Worm (Caenorhabditis elegans) whole organism, L3 larva: ENCODE data around the gene zipt-3.

ENCODE experiments used
- aly-2 ChIP-seq: fragments of 150-350 bp; optimal IDR thresholded peaks from 2 replicates; lab custom pipeline; 2014; ENCODE audit warnings: missing biosample characterization, missing genetic modification characterization
- ama-1 ChIP-seq: fragments of 150-350 bp; optimal IDR thresholded peaks from 2 replicates; lab custom pipeline; 2018
- ceh-16 ChIP-seq: sonication (generic microtip); optimal IDR thresholded peaks from 2 replicates; lab custom pipeline; 2017; ENCODE audit warnings: missing biosample characterization, missing genetic modification characterization
- ceh-28 ChIP-seq: fragments of 150-350 bp; optimal IDR thresholded peaks from 2 replicates; lab custom pipeline; 2014; ENCODE audit warnings: missing biosample characterization, missing genetic modification reagents, missing genetic modification characterization
- ceh-82 ChIP-seq: fragments of 150-350 bp; optimal IDR thresholded peaks from 2 replicates; lab custom pipeline; 2014; ENCODE audit warnings: missing biosample characterization, missing genetic modification characterization
- daf-12 ChIP-seq: fragments of 150-350 bp; optimal IDR thresholded peaks from 2 replicates; lab custom pipeline; 2014; ENCODE audit warnings: missing biosample characterization, missing genetic modification reagents, missing genetic modification characterization
- egl-27 ChIP-seq: sonication (generic microtip); optimal IDR thresholded peaks from 4 replicates; lab custom pipeline; 2017; ENCODE audit warnings: missing biosample characterization, missing genetic modification reagents, missing genetic modification characterization
- egl-5 ChIP-seq: fragments of 150-350 bp; optimal IDR thresholded peaks from 2 replicates; lab custom pipeline; 2017; ENCODE audit warnings: missing biosample characterization, missing genetic modification reagents, missing genetic modification characterization, inconsistent platforms
- elt-1 ChIP-seq: fragments of 150-350 bp; optimal IDR thresholded peaks from 2 replicates; lab custom pipeline; 2014; ENCODE audit warnings: missing biosample characterization, missing genetic modification characterization
- elt-2 ChIP-seq: sonication (generic microtip); optimal IDR thresholded peaks from 2 replicates; lab custom pipeline; 2016; ENCODE audit warnings: missing genetic modification reagents, mild to moderate bottlenecking, missing genetic modification characterization, missing compliant biosample characterization
- fkh-10 ChIP-seq: sonication (generic microtip); optimal IDR thresholded peaks from 2 replicates; lab custom pipeline; 2017; ENCODE audit warnings: missing biosample characterization, missing genetic modification reagents, missing genetic modification characterization
- fkh-2 ChIP-seq: fragments of 150-350 bp; optimal IDR thresholded peaks from 2 replicates; lab custom pipeline; 2014; ENCODE audit warnings: missing biosample characterization, missing genetic modification reagents, missing genetic modification characterization
- hmg-11 ChIP-seq: sonication (generic microtip); optimal IDR thresholded peaks from 2 replicates; lab custom pipeline; 2016; ENCODE audit warnings: missing genetic modification characterization, missing compliant biosample characterization
- jun-1 ChIP-seq: fragments of 150-350 bp; optimal IDR thresholded peaks from 2 replicates; lab custom pipeline; 2014; ENCODE audit warnings: missing biosample characterization, missing genetic modification reagents, missing genetic modification characterization
- lin-39 ChIP-seq: fragments of 150-350 bp; optimal IDR thresholded peaks from 2 replicates; lab custom pipeline; 2018; ENCODE audit warnings: missing biosample characterization, missing genetic modification reagents, missing genetic modification characterization
- lsy-12 ChIP-seq: sonication (generic microtip); optimal IDR thresholded peaks from 2 replicates; lab custom pipeline; 2016; ENCODE audit warnings: mild to moderate bottlenecking, missing genetic modification characterization, missing compliant biosample characterization
- mdl-1 ChIP-seq: fragments of 150-350 bp; optimal IDR thresholded peaks from 2 replicates; lab custom pipeline; 2014; ENCODE audit warnings: missing biosample characterization, missing genetic modification characterization
- mml-1 ChIP-seq: fragments of 150-350 bp; sonication (generic microtip); optimal IDR thresholded peaks from 3 replicates; lab custom pipeline; 2014; ENCODE audit warnings: missing biosample characterization, missing genetic modification characterization
- nhr-11 ChIP-seq: fragments of 150-350 bp; optimal IDR thresholded peaks from 2 replicates; lab custom pipeline; 2014; ENCODE audit warnings: missing biosample characterization, missing genetic modification characterization
- nhr-237 ChIP-seq: fragments of 150-350 bp; optimal IDR thresholded peaks from 2 replicates; lab custom pipeline; 2014; ENCODE audit warnings: missing biosample characterization, missing genetic modification characterization
- nhr-43 ChIP-seq: sonication (generic microtip); optimal IDR thresholded peaks from 2 replicates; lab custom pipeline; 2016; ENCODE audit warnings: mild to moderate bottlenecking, missing genetic modification characterization, missing compliant biosample characterization; ENCODE audit not compliant: poor library complexity, severe bottlenecking
- nhr-76 ChIP-seq: fragments of 150-350 bp; sonication (generic microtip); optimal IDR thresholded peaks from 5 replicates; lab custom pipeline; 2014; ENCODE audit warnings: missing biosample characterization, missing genetic modification characterization
- nhr-77 ChIP-seq: fragments of 150-350 bp; optimal IDR thresholded peaks from 2 replicates; lab custom pipeline; 2014; ENCODE audit warnings: missing biosample characterization, missing genetic modification characterization
- pqm-1 ChIP-seq: fragments of 150-350 bp; optimal IDR thresholded peaks from 2 replicates; lab custom pipeline; 2017; ENCODE audit warnings: missing biosample characterization, missing genetic modification characterization, inconsistent platforms
- skn-1 ChIP-seq: fragments of 150-350 bp; optimal IDR thresholded peaks from 2 replicates; lab custom pipeline; 2014; ENCODE audit warnings: missing biosample characterization, missing genetic modification characterization
- unc-39 ChIP-seq: sonication (generic microtip); optimal IDR thresholded peaks from 4 replicates; lab custom pipeline; 2017; ENCODE audit warnings: missing biosample characterization, missing genetic modification characterization
- unc-62 ChIP-seq: fragments of 150-350 bp; sonication (generic microtip); optimal IDR thresholded peaks from 4 replicates; lab custom pipeline; 2014; ENCODE audit warnings: missing biosample characterization, missing genetic modification reagents, missing genetic modification characterization
- ztf-4 ChIP-seq: fragments of 150-350 bp; optimal IDR thresholded peaks from 2 replicates; lab custom pipeline; 2014; ENCODE audit warnings: missing biosample characterization, missing genetic modification characterization

zipt-3 gene

DNA sequence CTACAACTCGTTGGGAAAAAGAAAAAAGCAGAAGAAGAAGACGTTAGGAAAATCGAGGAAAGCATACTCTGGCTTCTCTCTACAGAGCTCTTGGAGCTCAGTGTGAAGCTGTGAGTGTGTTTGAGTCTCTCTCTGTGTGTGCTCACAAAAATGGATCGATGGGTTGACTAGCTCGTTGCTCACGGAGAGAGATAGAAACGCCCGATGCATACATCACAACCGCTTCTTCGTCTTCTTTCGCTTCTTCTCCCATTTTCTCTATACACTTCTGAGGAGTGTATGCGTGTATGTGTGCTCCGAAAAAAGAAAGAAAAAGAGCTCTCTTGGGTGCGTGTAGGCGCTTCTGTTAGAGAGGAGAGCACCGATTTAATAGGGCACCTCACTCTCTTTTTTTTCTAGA is 7.2 kb downstream of the zipt-3 start (continued):
- TF ChIP-seq unc-62 (GFP tag; lab: Kevin White, UChicago) (no peak), elt-2 (tag; lab: Kevin White, UChicago) (no peak)

- TF ChIP-seq elt-1 (tag; lab: Kevin White, UChicago) (no peak), lin-39 (tag; lab: Kevin White, UChicago) (no peak), hmg-11 (tag; lab: Kevin White, UChicago) (no peak), fkh-10 (peak; percentile 66)
- TF ChIP-seq, all 47 proteins: peak for 1
These were observed 9.8 kb downstream of the zipt-3 start, which contains the start of gene rab-3 for ce11 chrII:5727707-5728106. TSS of gene rab-3 (minus strand) at chrII:5727853.

DNA sequence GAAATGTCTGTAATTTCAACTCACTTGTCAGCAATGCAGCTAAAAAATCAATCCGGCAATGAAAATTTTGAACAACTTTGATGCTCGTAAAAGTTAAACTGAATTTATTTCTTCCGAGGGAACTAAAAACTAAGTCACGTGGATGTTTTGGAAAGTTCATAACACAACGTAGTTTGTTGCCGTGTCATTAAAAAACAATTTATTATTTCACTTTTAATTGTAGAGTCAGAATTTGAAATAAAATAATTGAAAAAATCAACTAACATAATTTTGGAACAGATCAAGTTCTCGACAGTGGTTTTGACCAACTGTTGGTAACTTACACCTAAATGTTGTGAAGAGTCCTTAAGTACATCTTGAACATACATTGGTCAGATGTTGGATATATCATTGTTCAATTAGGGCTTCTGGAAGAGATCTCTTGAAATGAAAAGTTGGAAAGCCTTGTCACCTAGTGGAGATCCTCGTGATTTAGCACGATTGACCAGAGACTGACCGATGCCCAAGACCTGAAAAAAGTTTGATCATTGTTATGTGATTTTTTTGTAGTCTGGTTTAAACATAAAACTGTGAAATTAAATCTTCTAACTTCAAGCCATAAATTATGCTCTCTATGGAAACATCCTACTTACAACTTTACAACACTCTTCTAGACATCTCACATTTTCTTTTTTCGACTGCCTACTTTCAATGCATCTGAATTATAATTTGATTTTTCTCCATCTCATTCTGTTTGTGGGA is 12.6 kb downstream of the zipt-3 start, which contains the start of the genes C18A3.7 and C18A3.11:
Gene C18A3.7 (minus strand): TSS at position 101 of the 741 bp plus-strand sequence.
Gene C18A3.11 (plus strand): TSS at position 691 of the 741 bp plus-strand sequence.
- no peak for TF ChIP-seq pqm-1 (tag; lab: Kevin White, UChicago)
- TF ChIP-seq unc-62 (GFP tag; lab: Kevin White, UChicago): no peak
- TF ChIP-seq egl-5 (tag; lab: Kevin White, UChicago): no peak
- no peak for TF ChIP-seq ztf-4 (tag; lab: Kevin White, UChicago)
- no peak for TF ChIP-seq ceh-82
- no peak for TF ChIP-seq unc-39 (tag; lab: Kevin White, UChicago)
- TF ChIP-seq lin-39 (tag; lab: Kevin White, UChicago): no peak
- TF ChIP-seq nhr-77 (tag; lab: Kevin White, UChicago): no peak
- no peak for TF ChIP-seq nhr-11
- no peak for TF ChIP-seq mml-1 (tag; lab: Kevin White, UChicago)

- no peak for TF ChIP-seq lsy-12 (tag; lab: Kevin White, UChicago)
- no peak for TF ChIP-seq fkh-2
- TF ChIP-seq lin-39 (tag; lab: Kevin White, UChicago): no peak
- no peak for TF ChIP-seq jun-1 (tag; lab: Kevin White, UChicago)
- no peak for TF ChIP-seq mml-1 (tag; lab: Kevin White, UChicago)
- TF ChIP-seq daf-12 (tag; lab: Kevin White, UChicago): no peak
- TF ChIP-seq nhr-76 (tag; lab: Kevin White, UChicago): no peak
- no peak for TF ChIP-seq skn-1 (tag; lab: Kevin White, UChicago)
- TF ChIP-seq ama-1: no peak
- no peak for TF ChIP-seq unc-62 (GFP tag; lab: Kevin White, UChicago)
- TF ChIP-seq aly-2 (tag; lab: Kevin White, UChicago): no peak
- TF ChIP-seq nhr-237: no peak
- TF ChIP-seq egl-27 (tag; lab: Kevin White, UChicago): no peak
- no peak for TF ChIP-seq nhr-43
- no peak for TF ChIP-seq nhr-11
These were observed 17.0 kb downstream of the zipt-3 start for ce11 chrII:5734883-5735282.

- TF ChIP-seq ceh-82 (no peak), elt-1 (tag; lab: Kevin White, UChicago) (peak; percentile 74)
These were observed 17.8 kb downstream of the zipt-3 start for ce11 chrII:5735744-5736143.

DNA sequence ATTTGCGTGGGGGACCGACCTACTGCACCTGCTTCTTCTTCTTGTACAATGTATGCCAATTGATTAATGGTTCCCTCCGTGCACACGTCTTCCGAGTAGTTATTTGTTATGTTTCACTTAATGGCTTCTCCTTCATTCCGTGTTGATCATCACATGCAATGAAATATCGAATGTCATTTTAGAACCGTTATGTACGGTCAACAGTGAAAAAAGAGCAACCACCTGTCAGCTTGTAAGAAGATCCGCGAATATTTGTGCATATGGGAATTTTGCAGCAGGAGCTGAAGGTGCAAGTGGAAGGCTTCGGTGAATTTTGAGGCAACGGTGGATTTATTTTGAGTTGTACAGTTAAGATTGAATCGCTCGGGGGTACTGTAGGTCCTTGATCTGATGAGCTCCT is 18.7 kb downstream of the zipt-3 start:
- no peak for TF ChIP-seq unc-39 (tag; lab: Kevin White, UChicago)
- TF ChIP-seq mdl-1 (tag; lab: Kevin White, UChicago): no peak
- no peak for TF ChIP-seq hmg-11 (tag; lab: Kevin White, UChicago)
- no peak for TF ChIP-seq ceh-16 (tag; lab: Kevin White, UChicago)
- TF ChIP-seq nhr-77 (tag; lab: Kevin White, UChicago): no peak
- TF ChIP-seq ztf-4 (tag; lab: Kevin White, UChicago): no peak
- no peak for TF ChIP-seq pqm-1 (tag; lab: Kevin White, UChicago)
- TF ChIP-seq ceh-28 (tag; lab: Kevin White, UChicago): no peak
- no peak for TF ChIP-seq fkh-10
- no peak for TF ChIP-seq elt-1 (tag; lab: Kevin White, UChicago)

DNA sequence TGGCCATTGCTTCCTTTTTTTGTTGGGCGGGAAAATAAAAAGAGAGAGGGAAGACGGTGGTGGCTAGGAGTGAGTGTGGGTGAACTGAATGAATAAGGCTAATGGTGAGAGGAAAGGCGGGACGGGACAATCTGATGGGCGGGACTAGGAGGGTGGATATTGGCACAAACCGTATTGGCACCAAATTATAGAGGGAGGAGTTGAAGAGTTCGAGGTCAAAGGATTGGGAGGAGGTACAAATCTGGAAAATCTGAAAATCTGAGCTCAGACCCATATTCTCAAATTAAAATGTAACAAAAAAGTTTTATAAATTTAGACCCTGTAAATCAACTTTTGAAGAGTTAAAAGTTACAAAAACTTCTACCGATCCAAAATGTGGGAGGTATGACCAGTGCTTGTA is 20.9 kb downstream of the zipt-3 start, which contains the start of gene hlh-14:
Gene hlh-14 (minus strand): TSS at position 101 of the 400 bp plus-strand sequence.
- TF ChIP-seq nhr-237: no peak
- no peak for TF ChIP-seq nhr-11
- TF ChIP-seq, all 47 proteins: peak for 0
